Worm (Caenorhabditis elegans) whole organism, young adult: ENCODE measurements around the gene C31H2.4.
A peak's percentile ranks its signal among the peaks of the same experiment; 100 is the strongest.

ENCODE experiments used
- B0336.3 ChIP-seq: fragments of 200-800 bp; sonication (Bioruptor generic); IDR thresholded peaks from 2 replicates; pipeline ENCODE4 v1.3.6; 2022; ENCODE audit warnings: missing genetic modification characterization, missing compliant biosample characterization
- F22D6.2 ChIP-seq: sonication (generic microtip); optimal IDR thresholded peaks from 2 replicates; lab custom pipeline; 2016; ENCODE audit warnings: mild to moderate bottlenecking, missing genetic modification characterization, missing compliant biosample characterization
- F23B12.7 ChIP-seq: sonication (generic microtip); optimal IDR thresholded peaks from 2 replicates; lab custom pipeline; 2017; ENCODE audit warnings: missing genetic modification characterization, mild to moderate bottlenecking, missing compliant biosample characterization, antibody characterized with exemption, moderate library complexity; ENCODE audit not compliant: insufficient read depth
- F33H1.4 ChIP-seq: fragments of 200-800 bp; sonication (Bioruptor generic); IDR thresholded peaks from 2 replicates; pipeline ENCODE4 v1.3.6; 2022; ENCODE audit warnings: missing genetic modification reagents, missing genetic modification characterization, missing compliant biosample characterization
- F39B2.1 ChIP-seq: fragments of 200-800 bp; sonication (Bioruptor generic); IDR thresholded peaks from 2 replicates; pipeline ENCODE4 v1.3.6; 2022; ENCODE audit warnings: missing genetic modification reagents, missing genetic modification characterization, missing compliant biosample characterization
- F49E8.2 ChIP-seq: sonication (generic microtip); optimal IDR thresholded peaks from 3 replicates; lab custom pipeline; 2017; ENCODE audit warnings: missing genetic modification characterization, mild to moderate bottlenecking, missing compliant biosample characterization, antibody characterized with exemption, moderate library complexity; ENCODE audit not compliant: insufficient read depth
- K12H6.12 ChIP-seq: fragments of 200-800 bp; sonication (Bioruptor generic); optimal IDR thresholded peaks from 2 replicates; lab custom pipeline; 2018; ENCODE audit warnings: mild to moderate bottlenecking, missing genetic modification characterization, missing compliant biosample characterization
- T26A5.8 ChIP-seq: sonication (generic microtip); optimal IDR thresholded peaks from 2 replicates; lab custom pipeline; 2016; ENCODE audit warnings: missing genetic modification characterization, missing compliant biosample characterization
- Y53G8AR.9 ChIP-seq: fragments of 200-800 bp; sonication (Bioruptor generic); conservative IDR thresholded peaks from 2 replicates; pipeline ENCODE4 v1.3.6; 2022; ENCODE audit warnings: missing genetic modification reagents, missing genetic modification characterization, missing compliant biosample characterization
- Y67H2A.10 ChIP-seq: fragments of 200-800 bp; sonication (Bioruptor generic); conservative IDR thresholded peaks from 2 replicates; pipeline ENCODE4 v1.3.6; 2022; ENCODE audit warnings: missing genetic modification reagents, missing genetic modification characterization, missing compliant biosample characterization
- akir-1 ChIP-seq: fragments of 200-800 bp; sonication (Bioruptor generic); optimal IDR thresholded peaks from 2 replicates; lab custom pipeline; 2018; ENCODE audit warnings: mild to moderate bottlenecking, missing genetic modification characterization, moderate library complexity, missing compliant biosample characterization
- aptf-2 ChIP-seq: fragments of 200-800 bp; sonication (Bioruptor generic); conservative IDR thresholded peaks from 2 replicates; pipeline ENCODE4 v1.3.6; 2022; ENCODE audit warnings: missing genetic modification reagents, missing genetic modification characterization, missing compliant biosample characterization
- attf-5 ChIP-seq: fragments of 200-800 bp; sonication (Bioruptor generic); optimal IDR thresholded peaks from 2 replicates; lab custom pipeline; 2018; ENCODE audit warnings: mild to moderate bottlenecking, missing genetic modification characterization, missing compliant biosample characterization
- bed-2 ChIP-seq: fragments of 200-800 bp; sonication (Bioruptor generic); IDR thresholded peaks from 2 replicates; pipeline ENCODE4 v1.3.6; 2022; ENCODE audit warnings: missing genetic modification reagents, missing genetic modification characterization, missing compliant biosample characterization
- ceh-100 ChIP-seq: fragments of 200-800 bp; sonication (Bioruptor generic); IDR thresholded peaks from 2 replicates; pipeline ENCODE4 v1.3.6; 2022; ENCODE audit warnings: missing genetic modification reagents, missing genetic modification characterization, missing compliant biosample characterization
- ceh-40 ChIP-seq: fragments of 200-800 bp; sonication (Bioruptor generic); IDR thresholded peaks from 2 replicates; pipeline ENCODE4 v1.3.6; 2022; ENCODE audit warnings: missing genetic modification characterization, missing compliant biosample characterization
- ceh-58 ChIP-seq: fragments of 200-800 bp; sonication (Bioruptor generic); IDR thresholded peaks from 2 replicates; pipeline ENCODE4 v1.3.6; 2022; ENCODE audit warnings: missing genetic modification characterization, missing compliant biosample characterization
- dpff-1 ChIP-seq: sonication (generic microtip); optimal IDR thresholded peaks from 2 replicates; lab custom pipeline; 2017; ENCODE audit warnings: mild to moderate bottlenecking, missing genetic modification characterization, missing compliant biosample characterization
- dpl-1 ChIP-seq: fragments of 150-350 bp; optimal IDR thresholded peaks from 2 replicates; lab custom pipeline; 2014; ENCODE audit warnings: missing biosample characterization, missing genetic modification reagents, missing genetic modification characterization
- efl-1 ChIP-seq: fragments of 150-350 bp; optimal IDR thresholded peaks from 2 replicates; lab custom pipeline; 2014; ENCODE audit warnings: missing biosample characterization, missing genetic modification reagents, missing genetic modification characterization
- egl-44 ChIP-seq: fragments of 200-800 bp; sonication (Bioruptor generic); IDR thresholded peaks from 2 replicates; pipeline ENCODE4 v1.3.6; 2022; ENCODE audit warnings: missing genetic modification reagents, missing genetic modification characterization, missing compliant biosample characterization
- ekl-4 ChIP-seq: fragments of 200-800 bp; sonication (Bioruptor generic); IDR thresholded peaks from 2 replicates; pipeline ENCODE4 v1.3.6; 2022; ENCODE audit warnings: missing genetic modification reagents, missing genetic modification characterization, missing compliant biosample characterization
- ets-4 ChIP-seq: fragments of 200-800 bp; sonication (Bioruptor generic); optimal IDR thresholded peaks from 2 replicates; lab custom pipeline; 2018; ENCODE audit warnings: mild to moderate bottlenecking, missing genetic modification characterization, missing compliant biosample characterization
- let-526 ChIP-seq: fragments of 200-800 bp; sonication (Bioruptor generic); IDR thresholded peaks from 2 replicates; pipeline ENCODE4 v1.3.6; 2022; ENCODE audit warnings: missing genetic modification reagents, missing genetic modification characterization, missing compliant biosample characterization
- lin-35 ChIP-seq, 3 experiments: fragments of 150-350 bp in 2 of 3; sonication (generic microtip) in 1 of 3; optimal IDR thresholded peaks; 2 replicates each; lab custom pipeline; 2014 to 2018; ENCODE audit warnings: missing biosample characterization in 3 of 3, missing genetic modification characterization in 3 of 3, missing genetic modification reagents in 3 of 3
- lin-40 ChIP-seq: sonication (generic microtip); optimal IDR thresholded peaks from 2 replicates; lab custom pipeline; 2016; ENCODE audit warnings: missing genetic modification characterization, mild to moderate bottlenecking, missing compliant biosample characterization, missing genotype, missing genetic modification reagents
- lir-1 ChIP-seq: fragments of 200-800 bp; sonication (Bioruptor generic); conservative IDR thresholded peaks from 2 replicates; pipeline ENCODE4 v1.3.6; 2022; ENCODE audit warnings: missing genetic modification reagents, missing genetic modification characterization, missing compliant biosample characterization
- mcd-1 ChIP-seq: fragments of 200-800 bp; sonication (Bioruptor generic); IDR thresholded peaks from 2 replicates; pipeline ENCODE4 v1.3.6; 2022; ENCODE audit warnings: missing genetic modification reagents, missing genetic modification characterization, missing compliant biosample characterization
- mel-28 ChIP-seq: sonication (generic microtip); optimal IDR thresholded peaks from 2 replicates; lab custom pipeline; 2016; ENCODE audit warnings: borderline replicate concordance, mild to moderate bottlenecking, missing genetic modification characterization, missing compliant biosample characterization
- nhr-179 ChIP-seq: sonication (generic microtip); optimal IDR thresholded peaks from 2 replicates; lab custom pipeline; 2016; ENCODE audit warnings: mild to moderate bottlenecking, missing genetic modification characterization, missing compliant biosample characterization
- nhr-27 ChIP-seq: fragments of 200-800 bp; sonication (Bioruptor generic); optimal IDR thresholded peaks from 2 replicates; lab custom pipeline; 2018; ENCODE audit warnings: mild to moderate bottlenecking, missing genetic modification characterization, moderate library complexity, missing compliant biosample characterization
- nhr-90 ChIP-seq: sonication (generic microtip); optimal IDR thresholded peaks from 2 replicates; lab custom pipeline; 2016; ENCODE audit warnings: missing genotype, mild to moderate bottlenecking, missing genetic modification characterization, missing compliant biosample characterization
- pbrm-1 ChIP-seq: fragments of 200-800 bp; sonication (Bioruptor generic); IDR thresholded peaks from 2 replicates; pipeline ENCODE4 v1.3.6; 2022; ENCODE audit warnings: missing genetic modification reagents, missing genetic modification characterization, missing compliant biosample characterization
- pha-4 ChIP-seq: fragments of 150-350 bp; sonication (generic microtip); optimal IDR thresholded peaks from 2 replicates; lab custom pipeline; 2014; ENCODE audit warnings: missing biosample characterization, missing genetic modification reagents, missing genetic modification characterization
- repo-1 ChIP-seq: sonication (generic microtip); optimal IDR thresholded peaks from 2 replicates; lab custom pipeline; 2017; ENCODE audit warnings: mild to moderate bottlenecking, missing genetic modification characterization, missing compliant biosample characterization
- rpc-1 ChIP-seq, 2 experiments: fragments of 150-350 bp in 1 of 2; sonication (generic microtip) in 1 of 2; optimal IDR thresholded peaks; 2 replicates each; lab custom pipeline; 2014 to 2018; ENCODE audit warnings: missing biosample characterization in 1 of 2, missing genetic modification characterization in 1 of 2, missing genetic modification reagents in 1 of 2, missing genotype in 1 of 2
- snpc-1.1 ChIP-seq: sonication (generic microtip); optimal IDR thresholded peaks from 2 replicates; lab custom pipeline; 2017; ENCODE audit warnings: missing genetic modification characterization, mild to moderate bottlenecking, missing compliant biosample characterization, antibody characterized with exemption, moderate library complexity, missing genotype, missing genetic modification reagents; ENCODE audit not compliant: insufficient read depth
- snpc-1.3 ChIP-seq: sonication (generic microtip); optimal IDR thresholded peaks from 2 replicates; lab custom pipeline; 2017; ENCODE audit warnings: missing genetic modification characterization, mild to moderate bottlenecking, missing compliant biosample characterization, antibody characterized with exemption, moderate library complexity, missing genotype, missing genetic modification reagents; ENCODE audit not compliant: insufficient read depth
- snpc-4 ChIP-seq, 5 experiments: fragments of 150-350 bp in 1 of 5; sonication (generic microtip) in 4 of 5; optimal IDR thresholded peaks; 2 replicates each; lab custom pipeline; 2014 to 2018; ENCODE audit warnings: missing genetic modification characterization in 5 of 5, missing biosample characterization in 3 of 5, antibody characterized with exemption in 2 of 5, mild to moderate bottlenecking in 2 of 5, missing compliant biosample characterization in 2 of 5, missing genotype in 2 of 5, moderate library complexity in 2 of 5, missing genetic modification reagents in 1 of 5
- somi-1 ChIP-seq: fragments of 200-800 bp; sonication (Bioruptor generic); optimal IDR thresholded peaks from 2 replicates; lab custom pipeline; 2018; ENCODE audit warnings: mild to moderate bottlenecking, missing genetic modification characterization, missing compliant biosample characterization
- tbp1 ChIP-seq: fragments of 200-800 bp; sonication (Bioruptor generic); optimal IDR thresholded peaks from 2 replicates; lab custom pipeline; 2018; ENCODE audit warnings: mild to moderate bottlenecking, missing genetic modification characterization, missing compliant biosample characterization
- tbx-9 ChIP-seq: sonication (generic microtip); optimal IDR thresholded peaks from 2 replicates; lab custom pipeline; 2016; ENCODE audit warnings: borderline replicate concordance, missing genetic modification characterization, inconsistent platforms, missing compliant biosample characterization
- tlf-1 ChIP-seq: fragments of 200-800 bp; sonication (Bioruptor generic); optimal IDR thresholded peaks from 2 replicates; lab custom pipeline; 2018; ENCODE audit warnings: mild to moderate bottlenecking, missing genetic modification characterization, missing compliant biosample characterization
- unc-62 ChIP-seq: fragments of 150-350 bp; optimal IDR thresholded peaks from 2 replicates; lab custom pipeline; 2014; ENCODE audit warnings: missing biosample characterization, missing genetic modification reagents, missing genetic modification characterization
- zim-3 ChIP-seq: sonication (generic microtip); optimal IDR thresholded peaks from 2 replicates; lab custom pipeline; 2017; ENCODE audit warnings: mild to moderate bottlenecking, missing genetic modification characterization, moderate library complexity, missing compliant biosample characterization
- ztf-25 ChIP-seq: fragments of 200-800 bp; sonication (Bioruptor generic); IDR thresholded peaks from 2 replicates; pipeline ENCODE4 v1.3.6; 2022; ENCODE audit warnings: missing genetic modification reagents, missing genetic modification characterization, missing compliant biosample characterization
- ztf-6 ChIP-seq: fragments of 200-800 bp; sonication (Bioruptor generic); IDR thresholded peaks from 2 replicates; pipeline ENCODE4 v1.3.6; 2022; ENCODE audit warnings: missing genetic modification reagents, missing genetic modification characterization, missing compliant biosample characterization

C31H2.4 gene

ce11 chrX:5119246-5119645 is 40.2 kb downstream of the C31H2.4 start (continued):
- no peak for TF ChIP-seq ceh-58
- no peak for TF ChIP-seq F23B12.7 (tag; lab: Kevin White, UChicago)
- TF ChIP-seq dpff-1, result no peak
- no peak for TF ChIP-seq snpc-1.1 (tag; lab: Kevin White, UChicago)
- no peak for TF ChIP-seq F22D6.2 (tag; lab: Kevin White, UChicago)
- TF ChIP-seq repo-1 (tag; lab: Kevin White, UChicago), result no peak
- no peak for TF ChIP-seq tlf-1 (GFP tag; lab: Kevin White, UChicago)
- peak; percentile 16 for TF ChIP-seq ets-4
- TF ChIP-seq ceh-100 (GFP tag; lab: Robert Waterston, UW), result no peak
- no peak for TF ChIP-seq let-526 (GFP tag; lab: Robert Waterston, UW)
- no peak for TF ChIP-seq Y53G8AR.9 (GFP tag; lab: Robert Waterston, UW)
- TF ChIP-seq zim-3 (tag; lab: Kevin White, UChicago), result no peak
- no peak for TF ChIP-seq bed-2 (GFP tag; lab: Robert Waterston, UW)
- peak; percentile 33 for TF ChIP-seq attf-5 (GFP tag; lab: Kevin White, UChicago)
- no peak for TF ChIP-seq tbx-9 (tag; lab: Kevin White, UChicago)
- TF ChIP-seq pbrm-1 (GFP tag; lab: Robert Waterston, UW), result no peak
- no peak for TF ChIP-seq ztf-25
- TF ChIP-seq dpl-1 (GFP tag; lab: Kevin White, UChicago), result no peak
- no peak for TF ChIP-seq lir-1 (GFP tag; lab: Robert Waterston, UW)
- TF ChIP-seq snpc-1.3 (tag; lab: Kevin White, UChicago), result no peak
- TF ChIP-seq F33H1.4, result no peak
- no peak for TF ChIP-seq akir-1
- no peak for TF ChIP-seq efl-1
- no peak for TF ChIP-seq ztf-6 (GFP tag; lab: Robert Waterston, UW)
- no peak for TF ChIP-seq mel-28
- no peak for TF ChIP-seq F39B2.1 (GFP tag; lab: Robert Waterston, UW)
- peak; percentile 16; the same call in 1 of the 2 replicates for TF ChIP-seq mcd-1 (GFP tag; lab: Robert Waterston, UW)
- TF ChIP-seq lin-40, result peak; percentile 54
- no peak for TF ChIP-seq F49E8.2 (tag; lab: Kevin White, UChicago)
- peak; percentile 8 for TF ChIP-seq nhr-90 (tag; lab: Kevin White, UChicago)
- TF ChIP-seq B0336.3 (GFP tag; lab: Robert Waterston, UW), result 0 out of 2 replicates have a peak, but pooled peaks have one; percentile 31
- TF ChIP-seq lin-35 (GFP tag; optimal IDR thresholded peaks at IDR 0.05; lab: Kevin White, UChicago), result no peak
- no peak for TF ChIP-seq K12H6.12 (tag; lab: Kevin White, UChicago)
- TF ChIP-seq pha-4 (tag; lab: Kevin White, UChicago), result no peak
- no peak for TF ChIP-seq Y67H2A.10 (GFP tag; lab: Robert Waterston, UW)
- TF ChIP-seq rpc-1 (optimal IDR thresholded peaks at IDR 0.05; lab: Kevin White, UChicago), result no peak
- no peak for TF ChIP-seq rpc-1 (tag; optimal IDR thresholded peaks at IDR 0.05; lab: Kevin White, UChicago)
- no peak for TF ChIP-seq tbp1 (GFP tag; lab: Kevin White, UChicago)
- no peak for TF ChIP-seq unc-62 (GFP tag; lab: Kevin White, UChicago)
- no peak for TF ChIP-seq snpc-4 (GFP tag; optimal IDR thresholded peaks at IDR 0.05; lab: Kevin White, UChicago)
- no peak for TF ChIP-seq snpc-4 (tag; optimal IDR thresholded peaks at IDR 0.05; lab: Kevin White, UChicago)
- TF ChIP-seq nhr-27 (tag; lab: Kevin White, UChicago), result no peak
- no peak for TF ChIP-seq T26A5.8 (tag; lab: Kevin White, UChicago)
- no peak for TF ChIP-seq ceh-40 (GFP tag; lab: Robert Waterston, UW)
- no peak for TF ChIP-seq nhr-179 (tag; lab: Kevin White, UChicago)
- TF ChIP-seq somi-1, result no peak
- TF ChIP-seq aptf-2 (GFP tag; lab: Robert Waterston, UW), result no peak
- TF ChIP-seq egl-44 (GFP tag; lab: Robert Waterston, UW), result no peak
- TF ChIP-seq ekl-4, result no peak
